Fruit fly (Drosophila melanogaster) whole organism, adult: ENCODE measurements around the gene Wnt5.
A peak's percentile ranks its signal among the peaks of the same experiment; 100 is the strongest.

ENCODE experiments used
- CG1620 ChIP-seq: fragments of 200-800 bp; sonication (Bioruptor generic); optimal IDR thresholded peaks from 2 replicates; lab custom pipeline; 2016; ENCODE audit warnings: missing biosample characterization, missing genetic modification characterization
- Crg-1 ChIP-seq: fragments of 200-800 bp; sonication (Bioruptor generic); optimal IDR thresholded peaks from 2 replicates; lab custom pipeline; 2016; ENCODE audit warnings: missing biosample characterization, missing genetic modification characterization
- cic ChIP-seq: fragments of 200-800 bp; sonication (Bioruptor generic); optimal IDR thresholded peaks from 2 replicates; lab custom pipeline; 2017; ENCODE audit warnings: missing biosample characterization, mild to moderate bottlenecking, missing genetic modification characterization, moderate library complexity
- kay ChIP-seq: fragments of 200-800 bp; sonication (Bioruptor generic); peaks from one replicate; lab custom pipeline; 2016; ENCODE audit warnings: missing biosample characterization, missing genetic modification characterization, borderline replicate concordance
- pad ChIP-seq: fragments of 200-800 bp; sonication (Bioruptor generic); optimal IDR thresholded peaks from 3 replicates; lab custom pipeline; 2017; ENCODE audit warnings: missing biosample characterization, missing genetic modification characterization, mild to moderate bottlenecking, moderate library complexity, missing genetic modification reagents
- tj ChIP-seq: fragments of 200-800 bp; sonication (Bioruptor generic); optimal IDR thresholded peaks from 3 replicates; lab custom pipeline; 2017; ENCODE audit warnings: missing biosample characterization, mild to moderate bottlenecking, missing genetic modification characterization, moderate library complexity

DNA sequence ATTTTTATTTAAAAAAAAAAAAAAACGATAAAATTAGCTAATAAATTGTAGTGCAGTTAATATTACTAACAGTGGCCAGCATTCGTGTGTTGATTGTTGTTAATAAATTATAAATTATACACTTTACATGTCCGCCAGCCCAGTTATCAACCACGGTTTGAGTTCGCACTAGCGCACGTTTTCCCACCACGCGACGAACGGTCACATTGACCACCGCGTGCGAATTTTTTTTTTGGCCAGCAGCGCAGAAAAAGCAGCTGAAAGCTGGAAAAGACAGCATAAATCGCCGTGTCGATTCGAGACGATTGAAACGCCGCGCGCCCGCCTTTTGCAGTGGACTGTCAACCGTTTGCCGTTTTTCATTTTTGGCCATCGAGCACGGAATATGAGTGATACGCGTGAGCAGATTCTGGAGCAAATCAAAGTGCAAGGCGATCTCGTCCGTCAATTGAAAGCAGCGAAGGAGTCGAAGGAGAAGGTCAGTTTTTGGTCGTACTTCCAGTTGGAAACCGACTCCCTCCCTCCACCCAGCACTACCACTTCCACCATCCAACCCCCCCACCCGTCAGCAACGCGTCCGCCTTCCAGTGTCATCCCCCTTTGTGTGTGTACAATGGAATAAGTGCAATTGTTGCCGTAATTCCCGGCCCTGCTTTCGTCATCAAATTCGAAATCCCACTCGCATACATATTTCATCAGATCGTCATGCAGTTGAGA lies 10.2 kb upstream of the Wnt5 start, which contains the start of the genes Bx and HisRS:
- TF ChIP-seq kay: no peak
- no peak for TF ChIP-seq cic (GFP tag; lab: Kevin White, UChicago)
- TF ChIP-seq tj (GFP tag; lab: Kevin White, UChicago): peak; percentile 76
- no peak for TF ChIP-seq CG1620 (GFP tag; lab: Kevin White, UChicago)
- TF ChIP-seq Crg-1 (GFP tag; lab: Kevin White, UChicago): no peak
- TF ChIP-seq pad (GFP tag; lab: Kevin White, UChicago): no peak
